Worm (Caenorhabditis elegans) whole organism, L4 larva: Measurements from ENCODE around the gene ZK1127.5.
"Not testable (repeated sequence)": the region's sequence is repeated elsewhere in the genome, so short reads cannot be mapped to it uniquely, and the experiment has no call there.

Experiments used
- F26F4.8 ChIP-seq: fragments of 200-800 bp; sonication (Bioruptor generic); conservative IDR thresholded peaks from 2 replicates; pipeline ENCODE4 v1.3.6; 2022; ENCODE audit warnings: missing genetic modification characterization, missing compliant biosample characterization
- F37D6.2 ChIP-seq: sonication (generic microtip); optimal IDR thresholded peaks from 2 replicates; lab custom pipeline; 2016; ENCODE audit warnings: mild to moderate bottlenecking, missing genetic modification characterization, missing compliant biosample characterization
- F49E8.2 ChIP-seq: sonication (generic microtip); optimal IDR thresholded peaks from 2 replicates; lab custom pipeline; 2016; ENCODE audit warnings: missing compliant biosample characterization, mild to moderate bottlenecking, missing genetic modification characterization, borderline replicate concordance
- Y48G9A.11 ChIP-seq: fragments of 200-800 bp; sonication (Bioruptor generic); IDR thresholded peaks from 2 replicates; pipeline ENCODE4 v1.3.6; 2022; ENCODE audit warnings: missing genetic modification reagents, missing genetic modification characterization, missing compliant biosample characterization
- ZK546.5 ChIP-seq, 2 experiments: sonication (generic microtip); optimal IDR thresholded peaks; 2 replicates each; lab custom pipeline; 2017; ENCODE audit warnings: missing biosample characterization in 2 of 2, missing genetic modification characterization in 2 of 2
- aha-1 ChIP-seq: fragments of 150-350 bp; peaks from one replicate; lab custom pipeline; 2014; ENCODE audit warnings: missing biosample characterization, missing genetic modification characterization
- aly-2 ChIP-seq: sonication (generic microtip); optimal IDR thresholded peaks from 2 replicates; lab custom pipeline; 2018; ENCODE audit warnings: missing biosample characterization, missing genetic modification characterization
- daf-16 ChIP-seq, 3 experiments: sonication (generic microtip); optimal IDR thresholded peaks; 2 replicates each; lab custom pipeline; 2016 to 2017; ENCODE audit warnings: missing genetic modification characterization in 3 of 3, missing genetic modification reagents in 3 of 3, mild to moderate bottlenecking in 2 of 3, missing compliant biosample characterization in 2 of 3, missing biosample characterization in 1 of 3, moderate library complexity in 1 of 3
- daf-19 ChIP-seq: fragments of 200-800 bp; sonication (Bioruptor generic); conservative IDR thresholded peaks from 2 replicates; pipeline ENCODE4 v1.3.6; 2022; ENCODE audit warnings: missing genetic modification characterization, missing compliant biosample characterization
- dpl-1 ChIP-seq: fragments of 150-350 bp; optimal IDR thresholded peaks from 2 replicates; lab custom pipeline; 2014; ENCODE audit warnings: missing biosample characterization, missing genetic modification reagents, missing genetic modification characterization
- duxl-1 ChIP-seq: sonication (generic microtip); optimal IDR thresholded peaks from 2 replicates; lab custom pipeline; 2016; ENCODE audit warnings: mild to moderate bottlenecking, missing genetic modification characterization, moderate library complexity, missing compliant biosample characterization; ENCODE audit not compliant: poor library complexity
- egl-43 ChIP-seq: fragments of 200-800 bp; sonication (Bioruptor generic); IDR thresholded peaks from 2 replicates; pipeline ENCODE4 v1.3.6; 2022; ENCODE audit warnings: missing genetic modification reagents, missing genetic modification characterization, missing compliant biosample characterization
- fkh-10 ChIP-seq: fragments of 150-350 bp; optimal IDR thresholded peaks from 2 replicates; lab custom pipeline; 2014; ENCODE audit warnings: missing biosample characterization, missing genetic modification reagents, missing genetic modification characterization
- hlh-11 ChIP-seq: fragments of 200-800 bp; sonication (Bioruptor generic); optimal IDR thresholded peaks from 2 replicates; lab custom pipeline; 2018; ENCODE audit warnings: mild to moderate bottlenecking, missing genetic modification characterization, missing compliant biosample characterization
- hlh-30 ChIP-seq: sonication (generic microtip); optimal IDR thresholded peaks from 2 replicates; lab custom pipeline; 2017; ENCODE audit warnings: antibody characterized with exemption, mild to moderate bottlenecking, missing genetic modification characterization, missing compliant biosample characterization; ENCODE audit not compliant: insufficient read depth
- jun-1 ChIP-seq: fragments of 150-350 bp; optimal IDR thresholded peaks from 2 replicates; lab custom pipeline; 2014; ENCODE audit warnings: missing biosample characterization, missing genetic modification reagents, missing genetic modification characterization
- lin-1 ChIP-seq: fragments of 200-800 bp; sonication (Bioruptor generic); IDR thresholded peaks from 2 replicates; pipeline ENCODE4 v1.3.6; 2022; ENCODE audit warnings: missing genetic modification reagents, missing genetic modification characterization, missing compliant biosample characterization
- lin-13 ChIP-seq: fragments of 150-350 bp; optimal IDR thresholded peaks from 2 replicates; lab custom pipeline; 2014; ENCODE audit warnings: missing biosample characterization, missing genetic modification reagents, missing genetic modification characterization
- lin-29 ChIP-seq: fragments of 200-800 bp; sonication (Bioruptor generic); IDR thresholded peaks from 2 replicates; pipeline ENCODE4 v1.3.6; 2022; ENCODE audit warnings: missing genetic modification reagents, missing genetic modification characterization, missing compliant biosample characterization
- lin-38 ChIP-seq: fragments of 200-800 bp; sonication (Bioruptor generic); IDR thresholded peaks from 2 replicates; pipeline ENCODE4 v1.3.6; 2022; ENCODE audit warnings: missing genetic modification reagents, missing genetic modification characterization, missing compliant biosample characterization
- lin-39 ChIP-seq: fragments of 150-350 bp; optimal IDR thresholded peaks from 2 replicates; lab custom pipeline; 2014; ENCODE audit warnings: missing biosample characterization, missing genetic modification reagents, missing genetic modification characterization
- mdl-1 ChIP-seq, 2 experiments: fragments of 150-350 bp in 1 of 2; sonication (generic microtip) in 1 of 2; optimal IDR thresholded peaks; 2 replicates each; lab custom pipeline; 2014 to 2017; ENCODE audit warnings: missing biosample characterization in 2 of 2, missing genetic modification characterization in 2 of 2
- mes-2 ChIP-seq: sonication (generic microtip); optimal IDR thresholded peaks from 2 replicates; lab custom pipeline; 2016; ENCODE audit warnings: missing genotype, mild to moderate bottlenecking, missing genetic modification characterization, missing compliant biosample characterization; ENCODE audit not compliant: poor library complexity, severe bottlenecking
- nhr-111 ChIP-seq: fragments of 200-800 bp; sonication (Bioruptor generic); optimal IDR thresholded peaks from 2 replicates; lab custom pipeline; 2018; ENCODE audit warnings: mild to moderate bottlenecking, missing genetic modification characterization, missing compliant biosample characterization
- nhr-25 ChIP-seq: sonication (generic microtip); optimal IDR thresholded peaks from 2 replicates; lab custom pipeline; 2017; ENCODE audit warnings: missing genetic modification characterization, mild to moderate bottlenecking, missing compliant biosample characterization, antibody characterized with exemption, moderate library complexity, borderline replicate concordance; ENCODE audit not compliant: insufficient read depth
- nhr-42 ChIP-seq: fragments of 200-800 bp; sonication (Bioruptor generic); IDR thresholded peaks from 2 replicates; pipeline ENCODE4 v1.3.6; 2022; ENCODE audit warnings: missing genetic modification characterization, missing compliant biosample characterization
- nhr-6 ChIP-seq: fragments of 150-350 bp; optimal IDR thresholded peaks from 2 replicates; lab custom pipeline; 2014; ENCODE audit warnings: missing biosample characterization, missing genetic modification characterization
- pqm-1 ChIP-seq: sonication (generic microtip); optimal IDR thresholded peaks from 2 replicates; lab custom pipeline; 2017; ENCODE audit warnings: missing biosample characterization, missing genetic modification characterization
- saeg-2 ChIP-seq: fragments of 200-800 bp; sonication (Bioruptor generic); IDR thresholded peaks from 2 replicates; pipeline ENCODE4 v1.3.6; 2022; ENCODE audit warnings: missing genetic modification reagents, missing genetic modification characterization, missing compliant biosample characterization
- skn-1 ChIP-seq: fragments of 150-350 bp; optimal IDR thresholded peaks from 2 replicates; lab custom pipeline; 2014; ENCODE audit warnings: missing biosample characterization, missing genetic modification characterization
- spr-1 ChIP-seq: sonication (generic microtip); optimal IDR thresholded peaks from 2 replicates; lab custom pipeline; 2016; ENCODE audit warnings: mild to moderate bottlenecking, missing genetic modification characterization, missing compliant biosample characterization
- unc-62 ChIP-seq, 3 experiments: fragments of 150-350 bp in 1 of 3; sonication (generic microtip); optimal IDR thresholded peaks in 2 of 3; peaks in 1 of 3; 1 replicate in 1 of 3; 2 replicates in 2 of 3; lab custom pipeline; 2014 to 2017; ENCODE audit warnings: missing biosample characterization in 3 of 3, missing genetic modification characterization in 3 of 3, missing genetic modification reagents in 3 of 3, missing genotype in 1 of 3
- zfp-2 ChIP-seq: sonication (generic microtip); optimal IDR thresholded peaks from 2 replicates; lab custom pipeline; 2016; ENCODE audit warnings: mild to moderate bottlenecking, missing genetic modification characterization, missing compliant biosample characterization
- zfp-3 ChIP-seq: fragments of 200-800 bp; sonication (Bioruptor generic); conservative IDR thresholded peaks from 2 replicates; pipeline ENCODE4 v1.3.6; 2022; ENCODE audit warnings: missing genetic modification reagents, missing genetic modification characterization, missing compliant biosample characterization
- ztf-11 ChIP-seq: fragments of 150-350 bp; optimal IDR thresholded peaks from 2 replicates; lab custom pipeline; 2014; ENCODE audit warnings: missing biosample characterization, missing genetic modification characterization
- ztf-7 ChIP-seq: fragments of 150-350 bp; optimal IDR thresholded peaks from 2 replicates; lab custom pipeline; 2014; ENCODE audit warnings: missing biosample characterization, missing genetic modification characterization

Gene ZK1127.5

ce11 chrII:7075564-7076228 is 25.2 kb downstream of the ZK1127.5 start, which contains the start of gene T02G5.7:
Gene T02G5.7 (plus strand): TSS chrII:7075614.
- TF ChIP-seq nhr-6 = no peak
- TF ChIP-seq saeg-2 (GFP tag; lab: Robert Waterston, UW) = 0 out of 2 replicates have a peak, but pooled peaks have one; percentile 48
- TF ChIP-seq jun-1 = no peak
- TF ChIP-seq Y48G9A.11 (GFP tag; lab: Robert Waterston, UW) = 0 out of 2 replicates have a peak, but pooled peaks have one; percentile 24
- TF ChIP-seq daf-19 (GFP tag; lab: Robert Waterston, UW) = 0 out of 2 replicates have a peak, but pooled peaks have one; percentile 53
- TF ChIP-seq zfp-3 = 0 out of 2 replicates have a peak, but pooled peaks have one; percentile 22
- no peak for TF ChIP-seq egl-43
- peak in 1 of 2 experiments; percentile 39 for TF ChIP-seq daf-16 (GFP tag; optimal IDR thresholded peaks at IDR 0.05; lab: Kevin White, UChicago)
- no peak for TF ChIP-seq daf-16 (tag; optimal IDR thresholded peaks at IDR 0.05; lab: Kevin White, UChicago)
- TF ChIP-seq pqm-1 (tag; lab: Kevin White, UChicago) = no peak
- peak; percentile 40 for TF ChIP-seq lin-38 (GFP tag; lab: Robert Waterston, UW)

ce11 chrII:7084021-7084420 is 33.5 kb downstream of the ZK1127.5 start, which contains the start of the genes T02G5.14 and T02G5.15:
Gene T02G5.14 (plus strand): TSS chrII:7084321.
Gene T02G5.15 (plus strand): TSS chrII:7084321.
- TF ChIP-seq daf-16 (GFP tag; optimal IDR thresholded peaks at IDR 0.05; lab: Kevin White, UChicago) = peak in 1 of 2 experiments; percentile 21
- not testable (repeated sequence) for TF ChIP-seq daf-16 (tag; optimal IDR thresholded peaks at IDR 0.05; lab: Kevin White, UChicago)

DNA sequence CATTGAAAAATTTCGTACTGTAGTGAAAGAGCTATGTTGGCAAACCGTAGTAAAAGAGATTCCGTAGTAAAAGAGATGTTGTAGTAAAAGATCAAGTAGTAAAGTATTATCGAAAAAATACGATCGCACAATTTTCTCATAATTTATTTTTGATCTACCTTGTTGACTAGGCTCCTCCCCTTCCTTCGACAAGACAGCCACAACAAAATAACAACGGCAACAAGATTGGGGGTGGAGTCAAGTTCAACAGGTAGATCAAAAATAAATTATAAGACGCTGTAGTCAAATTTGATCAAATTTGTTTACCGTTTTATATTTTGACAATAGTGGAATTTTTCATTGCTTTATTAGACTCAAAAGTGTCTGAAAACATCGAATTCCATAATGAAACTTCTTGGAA is 37.8 kb downstream of the ZK1127.5 start:
- peak in 1 of 2 experiments; percentile 67 for TF ChIP-seq unc-62 (GFP tag; optimal IDR thresholded peaks at IDR 0.05 in 1 of 2; lab: Kevin White, UChicago)
- TF ChIP-seq unc-62 (tag; optimal IDR thresholded peaks at IDR 0.05; lab: Kevin White, UChicago) = not testable (repeated sequence)
- TF ChIP-seq, all 104 proteins: peak for 1; not testable (repeated sequence) for 103

- TF ChIP-seq ztf-7 (tag; lab: Kevin White, UChicago) = no peak
- peak; percentile 37 for TF ChIP-seq hlh-30
- TF ChIP-seq ztf-11 (tag; lab: Kevin White, UChicago) = no peak
- TF ChIP-seq nhr-42 = no peak
- TF ChIP-seq, all 104 proteins: peak for 1
Observed at ce11 chrII:7090085-7090484, 39.6 kb downstream of the ZK1127.5 start.

DNA sequence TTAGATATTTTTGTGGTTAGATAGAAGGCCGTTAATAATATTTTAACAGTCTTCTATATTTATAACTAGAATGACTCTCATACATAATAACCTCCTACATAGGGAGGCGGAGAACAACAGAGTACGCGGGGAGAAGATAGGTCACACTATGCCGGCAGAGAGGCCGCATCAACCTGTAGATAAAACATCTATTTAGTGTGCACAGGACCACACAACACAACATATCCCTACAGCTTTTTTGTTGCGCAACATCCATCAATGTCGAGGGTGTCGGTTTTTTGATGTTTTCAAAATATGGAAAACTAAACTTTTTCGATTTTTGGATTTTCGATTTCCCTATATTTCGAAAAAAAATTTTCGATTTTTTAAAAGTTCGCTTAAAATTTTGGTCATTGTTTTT is 40.4 kb downstream of the ZK1127.5 start:
- TF ChIP-seq F26F4.8 (no peak), duxl-1 (tag; lab: Kevin White, UChicago) (no peak), lin-1 (GFP tag; lab: Robert Waterston, UW) (no peak), nhr-25 (tag; lab: Kevin White, UChicago) (no peak), aly-2 (tag; lab: Kevin White, UChicago) (no peak), lin-29 (GFP tag; lab: Robert Waterston, UW) (no peak), zfp-3 (no peak), spr-1 (tag; lab: Kevin White, UChicago) (no peak), hlh-11 (tag; lab: Kevin White, UChicago) (no peak), lin-39 (tag; lab: Kevin White, UChicago) (no peak), zfp-2 (tag; lab: Kevin White, UChicago) (no peak)
- TF ChIP-seq, all 104 proteins: peak for 0

- TF ChIP-seq lin-29 (GFP tag; lab: Robert Waterston, UW) (no peak), ZK546.5 (tag; optimal IDR thresholded peaks at IDR 0.05; lab: Kevin White, UChicago) (no peak), ztf-11 (tag; lab: Kevin White, UChicago) (no peak), nhr-6 (no peak), nhr-111 (GFP tag; lab: Kevin White, UChicago) (no peak), nhr-42 (no peak), lin-38 (GFP tag; lab: Robert Waterston, UW) (no peak), mes-2 (tag; lab: Kevin White, UChicago) (no peak), fkh-10 (GFP tag; lab: Kevin White, UChicago) (no peak), unc-62 (GFP tag; optimal IDR thresholded peaks at IDR 0.05 in 1 of 2; lab: Kevin White, UChicago) (no peak), unc-62 (tag; optimal IDR thresholded peaks at IDR 0.05; lab: Kevin White, UChicago) (no peak), lin-13 (GFP tag; lab: Kevin White, UChicago) (no peak), nhr-25 (tag; lab: Kevin White, UChicago) (no peak), F49E8.2 (no peak), aha-1 (tag; lab: Kevin White, UChicago) (no peak), dpl-1 (GFP tag; lab: Kevin White, UChicago) (no peak), mdl-1 (tag; optimal IDR thresholded peaks at IDR 0.05; lab: Kevin White, UChicago) (no peak), F37D6.2 (tag; lab: Kevin White, UChicago) (no peak), skn-1 (tag; lab: Kevin White, UChicago) (no peak)
Observed at ce11 chrII:7093339-7093821, 42.9 kb downstream of the ZK1127.5 start, which contains the start of gene T02G5.3. Gene T02G5.3 (plus strand): TSS chrII:7093389.
